Worm (Caenorhabditis elegans) whole organism, L3 larva: ENCODE measurements around the gene F53E2.2.

ENCODE experiments used
- R02D3.7 ChIP-seq: fragments of 150-350 bp; optimal IDR thresholded peaks from 2 replicates; lab custom pipeline; 2014; ENCODE audit warnings: missing biosample characterization, missing genetic modification characterization
- ZK546.5 ChIP-seq: sonication (generic microtip); optimal IDR thresholded peaks from 2 replicates; lab custom pipeline; 2017; ENCODE audit warnings: missing biosample characterization, missing genetic modification characterization
- aly-2 ChIP-seq: fragments of 150-350 bp; optimal IDR thresholded peaks from 2 replicates; lab custom pipeline; 2014; ENCODE audit warnings: missing biosample characterization, missing genetic modification characterization
- ceh-16 ChIP-seq: sonication (generic microtip); optimal IDR thresholded peaks from 2 replicates; lab custom pipeline; 2017; ENCODE audit warnings: missing biosample characterization, missing genetic modification characterization
- ceh-28 ChIP-seq: fragments of 150-350 bp; optimal IDR thresholded peaks from 2 replicates; lab custom pipeline; 2014; ENCODE audit warnings: missing biosample characterization, missing genetic modification reagents, missing genetic modification characterization
- ceh-9 ChIP-seq: sonication (generic microtip); optimal IDR thresholded peaks from 2 replicates; lab custom pipeline; 2018; ENCODE audit warnings: missing biosample characterization, missing genetic modification characterization
- daf-12 ChIP-seq: fragments of 150-350 bp; optimal IDR thresholded peaks from 2 replicates; lab custom pipeline; 2014; ENCODE audit warnings: missing biosample characterization, missing genetic modification reagents, missing genetic modification characterization
- egl-27 ChIP-seq: sonication (generic microtip); optimal IDR thresholded peaks from 4 replicates; lab custom pipeline; 2017; ENCODE audit warnings: missing biosample characterization, missing genetic modification reagents, missing genetic modification characterization
- egl-5 ChIP-seq: fragments of 150-350 bp; optimal IDR thresholded peaks from 2 replicates; lab custom pipeline; 2017; ENCODE audit warnings: missing biosample characterization, missing genetic modification reagents, missing genetic modification characterization, inconsistent platforms
- elt-1 ChIP-seq: fragments of 150-350 bp; optimal IDR thresholded peaks from 2 replicates; lab custom pipeline; 2014; ENCODE audit warnings: missing biosample characterization, missing genetic modification characterization
- elt-2 ChIP-seq: sonication (generic microtip); optimal IDR thresholded peaks from 2 replicates; lab custom pipeline; 2016; ENCODE audit warnings: missing genetic modification reagents, mild to moderate bottlenecking, missing genetic modification characterization, missing compliant biosample characterization
- fkh-10 ChIP-seq: sonication (generic microtip); optimal IDR thresholded peaks from 2 replicates; lab custom pipeline; 2017; ENCODE audit warnings: missing biosample characterization, missing genetic modification reagents, missing genetic modification characterization
- fkh-2 ChIP-seq: fragments of 150-350 bp; optimal IDR thresholded peaks from 2 replicates; lab custom pipeline; 2014; ENCODE audit warnings: missing biosample characterization, missing genetic modification reagents, missing genetic modification characterization
- hmg-11 ChIP-seq: sonication (generic microtip); optimal IDR thresholded peaks from 2 replicates; lab custom pipeline; 2016; ENCODE audit warnings: missing genetic modification characterization, missing compliant biosample characterization
- jun-1 ChIP-seq: fragments of 150-350 bp; optimal IDR thresholded peaks from 2 replicates; lab custom pipeline; 2014; ENCODE audit warnings: missing biosample characterization, missing genetic modification reagents, missing genetic modification characterization
- lin-15B ChIP-seq: fragments of 150-350 bp; optimal IDR thresholded peaks from 2 replicates; lab custom pipeline; 2014; ENCODE audit warnings: missing biosample characterization, missing genetic modification characterization
- lin-39 ChIP-seq: fragments of 150-350 bp; optimal IDR thresholded peaks from 2 replicates; lab custom pipeline; 2018; ENCODE audit warnings: missing biosample characterization, missing genetic modification reagents, missing genetic modification characterization
- lsy-12 ChIP-seq: sonication (generic microtip); optimal IDR thresholded peaks from 2 replicates; lab custom pipeline; 2016; ENCODE audit warnings: mild to moderate bottlenecking, missing genetic modification characterization, missing compliant biosample characterization
- mdl-1 ChIP-seq: fragments of 150-350 bp; optimal IDR thresholded peaks from 2 replicates; lab custom pipeline; 2014; ENCODE audit warnings: missing biosample characterization, missing genetic modification characterization
- mml-1 ChIP-seq: fragments of 150-350 bp; sonication (generic microtip); optimal IDR thresholded peaks from 3 replicates; lab custom pipeline; 2014; ENCODE audit warnings: missing biosample characterization, missing genetic modification characterization
- nfya-1 ChIP-seq: sonication (generic microtip); optimal IDR thresholded peaks from 2 replicates; lab custom pipeline; 2017; ENCODE audit warnings: missing genetic modification characterization, mild to moderate bottlenecking, missing compliant biosample characterization, antibody characterized with exemption, moderate library complexity; ENCODE audit not compliant: insufficient read depth
- nhr-11 ChIP-seq: fragments of 150-350 bp; optimal IDR thresholded peaks from 2 replicates; lab custom pipeline; 2014; ENCODE audit warnings: missing biosample characterization, missing genetic modification characterization
- nhr-12 ChIP-seq: fragments of 150-350 bp; optimal IDR thresholded peaks from 2 replicates; lab custom pipeline; 2014; ENCODE audit warnings: missing biosample characterization, missing genetic modification characterization
- nhr-237 ChIP-seq: fragments of 150-350 bp; optimal IDR thresholded peaks from 2 replicates; lab custom pipeline; 2014; ENCODE audit warnings: missing biosample characterization, missing genetic modification characterization
- nhr-25 ChIP-seq: sonication (generic microtip); optimal IDR thresholded peaks from 2 replicates; lab custom pipeline; 2017; ENCODE audit warnings: missing biosample characterization, missing genetic modification characterization
- nhr-28 ChIP-seq: fragments of 150-350 bp; optimal IDR thresholded peaks from 2 replicates; lab custom pipeline; 2014; ENCODE audit warnings: missing biosample characterization, missing genetic modification characterization
- nhr-43 ChIP-seq: sonication (generic microtip); optimal IDR thresholded peaks from 2 replicates; lab custom pipeline; 2016; ENCODE audit warnings: mild to moderate bottlenecking, missing genetic modification characterization, missing compliant biosample characterization; ENCODE audit not compliant: poor library complexity, severe bottlenecking
- nhr-67 ChIP-seq: fragments of 150-350 bp; optimal IDR thresholded peaks from 2 replicates; lab custom pipeline; 2014; ENCODE audit warnings: missing biosample characterization, missing genetic modification characterization
- nhr-76 ChIP-seq: fragments of 150-350 bp; sonication (generic microtip); optimal IDR thresholded peaks from 5 replicates; lab custom pipeline; 2014; ENCODE audit warnings: missing biosample characterization, missing genetic modification characterization
- nhr-77 ChIP-seq: fragments of 150-350 bp; optimal IDR thresholded peaks from 2 replicates; lab custom pipeline; 2014; ENCODE audit warnings: missing biosample characterization, missing genetic modification characterization
- pha-4 ChIP-seq: fragments of 150-350 bp; optimal IDR thresholded peaks from 2 replicates; lab custom pipeline; 2014; ENCODE audit warnings: missing biosample characterization, missing genetic modification reagents, missing genetic modification characterization
- pqm-1 ChIP-seq: fragments of 150-350 bp; optimal IDR thresholded peaks from 2 replicates; lab custom pipeline; 2017; ENCODE audit warnings: missing biosample characterization, missing genetic modification characterization, inconsistent platforms
- skn-1 ChIP-seq: fragments of 150-350 bp; optimal IDR thresholded peaks from 2 replicates; lab custom pipeline; 2014; ENCODE audit warnings: missing biosample characterization, missing genetic modification characterization
- snpc-4 ChIP-seq: fragments of 150-350 bp; optimal IDR thresholded peaks from 2 replicates; lab custom pipeline; 2014; ENCODE audit warnings: missing biosample characterization, missing genetic modification characterization
- tbx-2 ChIP-seq: sonication (generic microtip); optimal IDR thresholded peaks from 2 replicates; lab custom pipeline; 2016; ENCODE audit warnings: mild to moderate bottlenecking, missing genetic modification characterization, missing compliant biosample characterization
- unc-39 ChIP-seq: sonication (generic microtip); optimal IDR thresholded peaks from 4 replicates; lab custom pipeline; 2017; ENCODE audit warnings: missing biosample characterization, missing genetic modification characterization
- unc-62 ChIP-seq: fragments of 150-350 bp; sonication (generic microtip); optimal IDR thresholded peaks from 4 replicates; lab custom pipeline; 2014; ENCODE audit warnings: missing biosample characterization, missing genetic modification reagents, missing genetic modification characterization
- zag-1 ChIP-seq: fragments of 150-350 bp; optimal IDR thresholded peaks from 2 replicates; lab custom pipeline; 2014; ENCODE audit warnings: missing biosample characterization, missing genetic modification characterization
- ztf-4 ChIP-seq: fragments of 150-350 bp; optimal IDR thresholded peaks from 2 replicates; lab custom pipeline; 2014; ENCODE audit warnings: missing biosample characterization, missing genetic modification characterization

F53E2.2 gene

DNA sequence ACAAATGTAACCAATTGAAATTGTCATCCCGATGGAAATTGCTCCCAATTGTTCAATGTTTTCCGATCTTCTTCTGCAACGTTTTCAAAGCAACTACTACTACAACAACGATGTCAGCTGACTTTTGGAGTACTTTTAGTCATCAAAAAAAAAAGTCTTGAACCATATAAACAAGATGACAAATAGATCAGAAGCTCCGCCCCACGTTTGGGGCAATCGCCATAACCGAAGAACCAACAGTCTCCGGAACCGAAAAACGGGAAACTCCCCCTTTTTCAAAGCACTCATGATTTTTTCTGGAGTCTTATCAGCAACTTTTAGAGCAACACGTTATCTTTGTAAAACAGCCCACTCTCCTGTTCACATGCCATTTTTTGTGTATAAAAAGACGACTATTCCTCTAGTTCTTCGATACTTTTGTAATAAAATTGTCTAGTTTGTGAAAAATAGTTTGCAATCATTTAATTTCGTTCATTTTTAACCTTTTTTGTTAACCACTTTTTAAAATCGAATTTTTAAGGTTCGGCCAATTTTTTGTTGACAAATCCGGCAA, 15.4 kb upstream of the F53E2.2 start:
- TF ChIP-seq pha-4: peak; percentile 67
- TF ChIP-seq jun-1 (tag; lab: Kevin White, UChicago): peak; percentile 64
- TF ChIP-seq fkh-2: no peak
- TF ChIP-seq lsy-12: no peak
- peak; percentile 85 for TF ChIP-seq elt-2 (tag; lab: Kevin White, UChicago)
- peak; percentile 96 for TF ChIP-seq pqm-1 (tag; lab: Kevin White, UChicago)
- TF ChIP-seq unc-62: no peak

ce11 chrV:1460069-1460468, 14.8 kb upstream of the F53E2.2 start, which contains the start of gene hacd-1:
Gene hacd-1, plus strand, starts transcription at chrV:1460369.
- no peak for TF ChIP-seq nhr-77 (tag; lab: Kevin White, UChicago)
- TF ChIP-seq lsy-12: no peak
- no peak for TF ChIP-seq mdl-1
- no peak for TF ChIP-seq nhr-67 (tag; lab: Kevin White, UChicago)
- TF ChIP-seq egl-27 (tag; lab: Kevin White, UChicago): no peak
- no peak for TF ChIP-seq lin-39 (tag; lab: Kevin White, UChicago)
- no peak for TF ChIP-seq nhr-12 (tag; lab: Kevin White, UChicago)
- TF ChIP-seq ztf-4 (tag; lab: Kevin White, UChicago): no peak
- no peak for TF ChIP-seq elt-1 (tag; lab: Kevin White, UChicago)
- no peak for TF ChIP-seq tbx-2 (tag; lab: Kevin White, UChicago)

ce11 chrV:1464543-1465040, 10.3 kb upstream of the F53E2.2 start, which contains the start of the genes fpn-1.2 and pqn-54:
Gene fpn-1.2, minus strand, starts transcription at chrV:1464699.
Gene pqn-54, plus strand, starts transcription at chrV:1464990.
- peak; percentile 53 for TF ChIP-seq elt-2 (tag; lab: Kevin White, UChicago)
- TF ChIP-seq pqm-1 (tag; lab: Kevin White, UChicago): peak; percentile 20
- no peak for TF ChIP-seq ceh-16 (tag; lab: Kevin White, UChicago)
- TF ChIP-seq nhr-12 (tag; lab: Kevin White, UChicago): no peak
- TF ChIP-seq, all 47 proteins: peak for 2

- TF ChIP-seq aly-2 (no peak), R02D3.7 (tag; lab: Kevin White, UChicago) (no peak), lsy-12 (no peak), tbx-2 (tag; lab: Kevin White, UChicago) (no peak), egl-27 (tag; lab: Kevin White, UChicago) (no peak), fkh-10 (GFP tag; lab: Kevin White, UChicago) (no peak), egl-5 (tag; lab: Kevin White, UChicago) (no peak), unc-62 (no peak)
- TF ChIP-seq, all 47 proteins: peak for 0
Observed at ce11 chrV:1465932-1466331, 9.0 kb upstream of the F53E2.2 start.

DNA sequence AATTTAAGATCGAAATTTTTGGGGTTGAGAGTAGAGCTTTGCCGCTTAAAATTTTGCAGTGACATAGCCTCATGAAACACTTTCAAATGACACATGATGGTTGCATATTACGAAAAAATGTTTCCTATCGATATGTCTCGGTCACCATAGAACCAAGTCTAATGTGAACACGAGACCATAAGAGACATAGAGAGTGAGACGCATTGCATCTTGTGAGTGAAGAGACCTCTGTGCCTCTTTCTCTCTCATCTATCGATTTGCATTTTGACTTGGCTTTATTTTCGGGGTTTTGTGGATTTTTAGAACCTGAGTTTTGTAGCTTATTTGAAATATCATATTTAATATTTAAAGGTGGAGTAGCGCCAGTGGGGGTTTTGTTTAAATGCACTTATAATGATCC, 7.9 kb upstream of the F53E2.2 start:
- peak; percentile 41 for TF ChIP-seq hmg-11 (tag; lab: Kevin White, UChicago)
- no peak for TF ChIP-seq unc-39
- TF ChIP-seq nhr-43: no peak
- no peak for TF ChIP-seq mdl-1
- no peak for TF ChIP-seq mml-1 (tag; lab: Kevin White, UChicago)
- TF ChIP-seq nhr-67 (tag; lab: Kevin White, UChicago): no peak
- no peak for TF ChIP-seq nhr-76
- no peak for TF ChIP-seq elt-1 (tag; lab: Kevin White, UChicago)
- peak; percentile 28 for TF ChIP-seq ceh-28 (tag; lab: Kevin White, UChicago)
- no peak for TF ChIP-seq egl-5 (tag; lab: Kevin White, UChicago)
- TF ChIP-seq unc-62: no peak
- TF ChIP-seq ZK546.5 (tag; lab: Kevin White, UChicago): no peak
- no peak for TF ChIP-seq nhr-12 (tag; lab: Kevin White, UChicago)
- no peak for TF ChIP-seq ztf-4 (tag; lab: Kevin White, UChicago)
- no peak for TF ChIP-seq ceh-16 (tag; lab: Kevin White, UChicago)
- TF ChIP-seq ceh-9: no peak
- TF ChIP-seq pqm-1 (tag; lab: Kevin White, UChicago): no peak
- no peak for TF ChIP-seq lin-39 (tag; lab: Kevin White, UChicago)
- peak; percentile 29 for TF ChIP-seq elt-2 (tag; lab: Kevin White, UChicago)
- no peak for TF ChIP-seq fkh-2
- TF ChIP-seq nhr-25 (tag; lab: Kevin White, UChicago): no peak
- no peak for TF ChIP-seq jun-1 (tag; lab: Kevin White, UChicago)
- peak; percentile 28 for TF ChIP-seq pha-4
- no peak for TF ChIP-seq nhr-11 (tag; lab: Kevin White, UChicago)
- TF ChIP-seq snpc-4: no peak
- TF ChIP-seq daf-12 (tag; lab: Kevin White, UChicago): no peak
- no peak for TF ChIP-seq nhr-77 (tag; lab: Kevin White, UChicago)
- TF ChIP-seq nhr-237 (tag; lab: Kevin White, UChicago): no peak
- no peak for TF ChIP-seq aly-2
- no peak for TF ChIP-seq nhr-28
- no peak for TF ChIP-seq zag-1 (tag; lab: Kevin White, UChicago)
- peak; percentile 47 for TF ChIP-seq nfya-1 (tag; lab: Kevin White, UChicago)
- no peak for TF ChIP-seq skn-1 (tag; lab: Kevin White, UChicago)
- no peak for TF ChIP-seq lin-15B (tag; lab: Kevin White, UChicago)
- no peak for TF ChIP-seq lsy-12
